Fruit fly (Drosophila melanogaster) whole organism, embryonic: ENCODE measurements around the gene CG10492.
A peak's percentile ranks its signal among the peaks of the same experiment; 100 is the strongest.

Experiments
- Blimp-1 ChIP-seq: fragments of 200-800 bp; sonication (Bioruptor generic); optimal IDR thresholded peaks from 3 replicates; lab custom pipeline; 2018; ENCODE audit warnings: missing biosample characterization, missing genetic modification characterization, mild to moderate bottlenecking, moderate library complexity, missing genetic modification reagents
- CG10267 ChIP-seq: fragments of 200-800 bp; sonication (Bioruptor generic); optimal IDR thresholded peaks from 2 replicates; lab custom pipeline; 2018; ENCODE audit warnings: missing biosample characterization, mild to moderate bottlenecking, missing genetic modification characterization, moderate library complexity
- CG10366 ChIP-seq: fragments of 200-800 bp; sonication (Bioruptor generic); IDR thresholded peaks from 2 replicates; pipeline ENCODE4 v1.3.6; 2022; ENCODE audit warnings: missing biosample characterization, missing genetic modification characterization
- CG11093 ChIP-seq: fragments of 200-800 bp; sonication (Bioruptor generic); IDR thresholded peaks from 3 replicates; pipeline ENCODE4 v1.3.6; 2022; ENCODE audit warnings: missing biosample characterization, missing genetic modification characterization
- CG11504 ChIP-seq: fragments of 200-800 bp; sonication (Bioruptor generic); optimal IDR thresholded peaks from 3 replicates; lab custom pipeline; 2019; ENCODE audit warnings: missing biosample characterization, mild to moderate bottlenecking, missing genetic modification characterization, moderate library complexity
- CG11560 ChIP-seq: fragments of 200-800 bp; sonication (Bioruptor generic); IDR thresholded peaks from 3 replicates; pipeline ENCODE4 v1.3.6; 2022; ENCODE audit warnings: missing biosample characterization, missing genetic modification characterization
- CG11696 ChIP-seq: fragments of 200-800 bp; sonication (Bioruptor generic); IDR thresholded peaks from 2 replicates; pipeline ENCODE4 v1.3.6; 2022; ENCODE audit warnings: missing biosample characterization, missing genetic modification characterization
- CG15269 ChIP-seq: fragments of 200-800 bp; sonication (Bioruptor generic); optimal IDR thresholded peaks from 2 replicates; lab custom pipeline; 2018; ENCODE audit warnings: missing biosample characterization, mild to moderate bottlenecking, missing genetic modification characterization, moderate library complexity
- CG1602 ChIP-seq: fragments of 200-800 bp; sonication (Bioruptor generic); optimal IDR thresholded peaks from 3 replicates; lab custom pipeline; 2016; ENCODE audit warnings: missing biosample characterization, missing genetic modification characterization
- CG16815 ChIP-seq: fragments of 200-800 bp; sonication (Bioruptor generic); optimal IDR thresholded peaks from 3 replicates; lab custom pipeline; 2017; ENCODE audit warnings: missing biosample characterization, mild to moderate bottlenecking, missing genetic modification characterization
- CG18764 ChIP-seq: fragments of 200-800 bp; sonication (Bioruptor generic); optimal IDR thresholded peaks from 3 replicates; lab custom pipeline; 2016; ENCODE audit warnings: missing biosample characterization, missing genetic modification characterization
- CG3065 ChIP-seq: fragments of 200-800 bp; sonication (Bioruptor generic); optimal IDR thresholded peaks from 2 replicates; lab custom pipeline; 2016; ENCODE audit warnings: missing biosample characterization, missing genetic modification characterization
- CG3163 ChIP-seq: fragments of 200-800 bp; sonication (Bioruptor generic); optimal IDR thresholded peaks from 3 replicates; lab custom pipeline; 2016; ENCODE audit warnings: missing biosample characterization, missing genetic modification characterization
- CG32772 ChIP-seq: fragments of 200-800 bp; sonication (Bioruptor generic); IDR thresholded peaks from 2 replicates; pipeline ENCODE4 v1.3.6; 2022; ENCODE audit warnings: missing biosample characterization, missing genetic modification characterization
- CG33557 ChIP-seq: fragments of 200-800 bp; sonication (Bioruptor generic); optimal IDR thresholded peaks from 2 replicates; lab custom pipeline; 2019; ENCODE audit warnings: missing biosample characterization, mild to moderate bottlenecking, missing genetic modification characterization, moderate library complexity
- CG3838 ChIP-seq: fragments of 200-800 bp; sonication (Bioruptor generic); optimal IDR thresholded peaks from 3 replicates; lab custom pipeline; 2016; ENCODE audit warnings: missing biosample characterization, missing genetic modification characterization
- CG4404 ChIP-seq: fragments of 200-800 bp; sonication (Bioruptor generic); IDR thresholded peaks from 2 replicates; pipeline ENCODE4 v1.3.6; 2022; ENCODE audit warnings: missing biosample characterization, missing genetic modification characterization
- CG5180 ChIP-seq: fragments of 200-800 bp; sonication (Bioruptor generic); optimal IDR thresholded peaks from 3 replicates; lab custom pipeline; 2017; ENCODE audit warnings: missing biosample characterization, missing genetic modification characterization, mild to moderate bottlenecking, moderate library complexity, missing genetic modification reagents
- CG7745 ChIP-seq: fragments of 200-800 bp; sonication (Bioruptor generic); optimal IDR thresholded peaks from 2 replicates; lab custom pipeline; 2018; ENCODE audit warnings: missing biosample characterization, mild to moderate bottlenecking, missing genetic modification characterization, moderate library complexity
- CG7987 ChIP-seq: fragments of 200-800 bp; sonication (Bioruptor generic); optimal IDR thresholded peaks from 2 replicates; lab custom pipeline; 2018; ENCODE audit warnings: missing biosample characterization, mild to moderate bottlenecking, missing genetic modification characterization, moderate library complexity
- CG8924 ChIP-seq: fragments of 200-800 bp; optimal IDR thresholded peaks from 3 replicates; lab custom pipeline; 2019; ENCODE audit warnings: missing biosample characterization, mild to moderate bottlenecking, missing genetic modification characterization, moderate library complexity
- CoRest ChIP-seq: fragments of 200-800 bp; sonication (Bioruptor generic); optimal IDR thresholded peaks from 3 replicates; lab custom pipeline; 2018; ENCODE audit warnings: missing biosample characterization, mild to moderate bottlenecking, missing genetic modification characterization, moderate library complexity
- Fer2 ChIP-seq: fragments of 200-800 bp; sonication (Bioruptor generic); optimal IDR thresholded peaks from 2 replicates; lab custom pipeline; 2018; ENCODE audit warnings: missing biosample characterization, mild to moderate bottlenecking, missing genetic modification characterization, moderate library complexity
- H2.0 ChIP-seq: fragments of 200-800 bp; sonication (Bioruptor generic); IDR thresholded peaks from 2 replicates; pipeline ENCODE4 v1.3.6; 2022; ENCODE audit warnings: missing biosample characterization, missing genetic modification characterization
- Hr3 ChIP-seq: fragments of 200-800 bp; sonication (Bioruptor generic); optimal IDR thresholded peaks from 3 replicates; lab custom pipeline; 2016; ENCODE audit warnings: missing biosample characterization, missing genetic modification characterization
- Meics ChIP-seq: fragments of 200-800 bp; sonication (Bioruptor generic); optimal IDR thresholded peaks from 2 replicates; lab custom pipeline; 2017; ENCODE audit warnings: missing biosample characterization, mild to moderate bottlenecking, missing genetic modification characterization
- Poxn ChIP-seq: fragments of 200-800 bp; sonication (Bioruptor generic); IDR thresholded peaks from 2 replicates; pipeline ENCODE4 v1.3.6; 2022; ENCODE audit warnings: missing biosample characterization, missing genetic modification characterization
- Spps ChIP-seq: fragments of 200-800 bp; sonication (Bioruptor generic); optimal IDR thresholded peaks from 2 replicates; lab custom pipeline; 2018; ENCODE audit warnings: missing biosample characterization, mild to moderate bottlenecking, missing genetic modification characterization
- TFAM ChIP-seq: fragments of 200-800 bp; sonication (Bioruptor generic); optimal IDR thresholded peaks from 2 replicates; lab custom pipeline; 2017; ENCODE audit warnings: missing biosample characterization, missing genetic modification characterization, inconsistent platforms
- Trl ChIP-seq, 3 experiments: fragments of >200 bp in 2 of 3; fragments of 200-800 bp in 1 of 3; sonication (Bioruptor generic) in 1 of 3; optimal IDR thresholded peaks; 2 replicates in 1 of 3; 3 replicates in 2 of 3; lab custom pipeline; 2016 to 2017; ENCODE audit warnings: missing biosample characterization in 1 of 3, missing genetic modification characterization in 1 of 3
- Vsx1 ChIP-seq: fragments of 200-800 bp; sonication (Bioruptor generic); optimal IDR thresholded peaks from 2 replicates; lab custom pipeline; 2017; ENCODE audit warnings: missing biosample characterization, mild to moderate bottlenecking, missing genetic modification characterization, missing genetic modification reagents
- amos ChIP-seq: fragments of 200-800 bp; sonication (Bioruptor generic); IDR thresholded peaks from 2 replicates; pipeline ENCODE4 v1.3.6; 2022; ENCODE audit warnings: missing biosample characterization, missing genetic modification characterization; ENCODE audit not compliant: partially characterized antibody
- bab2 ChIP-seq: fragments of 200-800 bp; sonication (Bioruptor generic); optimal IDR thresholded peaks from 2 replicates; lab custom pipeline; 2016; ENCODE audit warnings: missing biosample characterization, missing genetic modification characterization
- dmrt99B ChIP-seq: fragments of 200-800 bp; sonication (Bioruptor generic); optimal IDR thresholded peaks from 2 replicates; lab custom pipeline; 2018; ENCODE audit warnings: missing biosample characterization, mild to moderate bottlenecking, missing genetic modification characterization, moderate library complexity
- ems ChIP-seq: fragments of 200-800 bp; sonication (Bioruptor generic); optimal IDR thresholded peaks from 3 replicates; lab custom pipeline; 2016; ENCODE audit warnings: missing biosample characterization, missing genetic modification characterization
- en ChIP-seq: fragments of 200-800 bp; sonication (Bioruptor generic); optimal IDR thresholded peaks from 2 replicates; lab custom pipeline; 2016; ENCODE audit warnings: missing biosample characterization, missing genetic modification characterization
- exex ChIP-seq: fragments of 200-800 bp; sonication (Bioruptor generic); optimal IDR thresholded peaks from 4 replicates; lab custom pipeline; 2018; ENCODE audit warnings: missing biosample characterization, mild to moderate bottlenecking, missing genetic modification characterization, moderate library complexity
- inv ChIP-seq: fragments of 200-800 bp; sonication (Bioruptor generic); IDR thresholded peaks from 2 replicates; pipeline ENCODE4 v1.3.6; 2022; ENCODE audit warnings: missing biosample characterization, missing genetic modification characterization; ENCODE audit not compliant: partially characterized antibody
- ken ChIP-seq: fragments of 200-800 bp; sonication (Bioruptor generic); IDR thresholded peaks from 3 replicates; pipeline ENCODE4 v1.3.6; 2022; ENCODE audit warnings: missing biosample characterization, missing genetic modification characterization
- otp ChIP-seq: fragments of 200-800 bp; sonication (Bioruptor generic); IDR thresholded peaks from 3 replicates; pipeline ENCODE4, ENCODE4 v1.3.6; 2022; ENCODE audit warnings: missing biosample characterization, missing genetic modification characterization
- pfk ChIP-seq: fragments of 200-800 bp; sonication (Bioruptor generic); optimal IDR thresholded peaks from 2 replicates; lab custom pipeline; 2018; ENCODE audit warnings: missing biosample characterization, mild to moderate bottlenecking, missing genetic modification characterization, moderate library complexity
- pita ChIP-seq: fragments of 200-800 bp; sonication (Bioruptor generic); optimal IDR thresholded peaks from 2 replicates; lab custom pipeline; 2017; ENCODE audit warnings: missing biosample characterization, mild to moderate bottlenecking, missing genetic modification characterization
- ranshi ChIP-seq: fragments of 200-800 bp; sonication (Bioruptor generic); IDR thresholded peaks from 2 replicates; pipeline ENCODE4 v1.3.6; 2022; ENCODE audit warnings: missing biosample characterization, missing genetic modification characterization
- shn ChIP-seq: fragments of 200-800 bp; sonication (Bioruptor generic); optimal IDR thresholded peaks from 3 replicates; lab custom pipeline; 2016; ENCODE audit warnings: missing biosample characterization, missing genetic modification characterization
- sima ChIP-seq: fragments of 200-800 bp; sonication (Bioruptor generic); optimal IDR thresholded peaks from 2 replicates; lab custom pipeline; 2016; ENCODE audit warnings: missing biosample characterization, missing genetic modification characterization
- sob ChIP-seq: fragments of 200-800 bp; sonication (Bioruptor generic); IDR thresholded peaks from 2 replicates; pipeline ENCODE4 v1.3.6; 2022; ENCODE audit warnings: missing biosample characterization, missing genetic modification characterization
- tna ChIP-seq: fragments of 200-800 bp; sonication (Bioruptor generic); IDR thresholded peaks from 2 replicates; pipeline ENCODE4 v1.3.6; 2022; ENCODE audit warnings: missing biosample characterization, missing genetic modification characterization; ENCODE audit not compliant: partially characterized antibody
- trh ChIP-seq: fragments of 200-800 bp; sonication (Bioruptor generic); optimal IDR thresholded peaks from 2 replicates; lab custom pipeline; 2016; ENCODE audit warnings: missing biosample characterization, missing genetic modification characterization
- z ChIP-seq: fragments of 200-800 bp; sonication (Bioruptor generic); IDR thresholded peaks from 3 replicates; pipeline ENCODE4 v1.3.6; 2022; ENCODE audit warnings: missing biosample characterization, missing genetic modification characterization

The CG10492 gene

dm6 chr2L:19011895-19012645 lies 41.8 kb upstream of the CG10492 start (continued):
- peak; percentile 77 for TF ChIP-seq Hr3
- TF ChIP-seq inv (GFP tag; lab: Robert Waterston, UW) = no peak
- peak; percentile 58 for TF ChIP-seq CG10267
- TF ChIP-seq bab2 (GFP tag; lab: Kevin White, UChicago) = peak; percentile 86
- no peak for TF ChIP-seq CG7745 (tag; lab: Kevin White, UChicago)
- TF ChIP-seq CG32772 = peak; percentile 87
- peak; percentile 86 for TF ChIP-seq ken (GFP tag; lab: Robert Waterston, UW)
- no peak for TF ChIP-seq trh (GFP tag; lab: Kevin White, UChicago)
- TF ChIP-seq ems (GFP tag; lab: Kevin White, UChicago) = peak; percentile 77
- TF ChIP-seq shn = peak; percentile 76
- no peak for TF ChIP-seq TFAM (GFP tag; lab: Kevin White, UChicago)
- peak; percentile 44 for TF ChIP-seq CG3163 (GFP tag; lab: Kevin White, UChicago)
- peak; percentile 86 for TF ChIP-seq Meics (GFP tag; lab: Kevin White, UChicago)
- peak; percentile 53 for TF ChIP-seq exex
- TF ChIP-seq pita (GFP tag; lab: Kevin White, UChicago) = no peak
- TF ChIP-seq ranshi (GFP tag; lab: Robert Waterston, UW) = peak; percentile 81
- peak; percentile 87 for TF ChIP-seq CG8924
- TF ChIP-seq CG10366 (GFP tag; lab: Robert Waterston, UW) = peak; percentile 88
- no peak for TF ChIP-seq en (GFP tag; lab: Kevin White, UChicago)
- TF ChIP-seq H2.0 (GFP tag; lab: Robert Waterston, UW) = peak; percentile 81
- peak; percentile 91 for TF ChIP-seq sob (GFP tag; lab: Robert Waterston, UW)
- peak; percentile 81 for TF ChIP-seq CG11504
- TF ChIP-seq sima (GFP tag; lab: Kevin White, UChicago) = no peak
- TF ChIP-seq CG3838 (GFP tag; lab: Kevin White, UChicago) = no peak
- peak; percentile 54 for TF ChIP-seq CG7987 (GFP tag; lab: Kevin White, UChicago)
- TF ChIP-seq Trl (optimal IDR thresholded peaks at IDR 0.05; lab: Kevin White, UChicago) = no peak
- TF ChIP-seq Trl (GFP tag; optimal IDR thresholded peaks at IDR 0.05; lab: Kevin White, UChicago) = peak; percentile 77
- peak; percentile 76 for TF ChIP-seq CG4404
- no peak for TF ChIP-seq tna (GFP tag; lab: Robert Waterston, UW)
- no peak for TF ChIP-seq pfk (GFP tag; lab: Kevin White, UChicago)
- TF ChIP-seq CG15269 (tag; lab: Kevin White, UChicago) = peak; percentile 83
- peak; percentile 6 for TF ChIP-seq Spps (tag; lab: Kevin White, UChicago)
- no peak for TF ChIP-seq Fer2 (tag; lab: Kevin White, UChicago)
- peak; percentile 21 for TF ChIP-seq Vsx1 (GFP tag; lab: Kevin White, UChicago)
- TF ChIP-seq CG16815 (GFP tag; lab: Kevin White, UChicago) = peak; percentile 66
- TF ChIP-seq CoRest = peak; percentile 84
- TF ChIP-seq CG3065 (GFP tag; lab: Kevin White, UChicago) = no peak
- TF ChIP-seq CG1602 = peak; percentile 67
- TF ChIP-seq z (GFP tag; lab: Robert Waterston, UW) = no peak
- no peak for TF ChIP-seq CG33557 (GFP tag; lab: Kevin White, UChicago)
- peak; percentile 75; the same call in 2 of the 3 replicates for TF ChIP-seq otp (GFP tag; lab: Robert Waterston, UW)
- peak; percentile 88 for TF ChIP-seq dmrt99B
- no peak for TF ChIP-seq amos (GFP tag; lab: Robert Waterston, UW)
- peak; percentile 84 for TF ChIP-seq CG11093 (GFP tag; lab: Robert Waterston, UW)
- TF ChIP-seq CG18764 (GFP tag; lab: Kevin White, UChicago) = peak; percentile 37
- 0 out of 2 replicates have a peak, but pooled peaks have one; percentile 32 for TF ChIP-seq CG11696 (GFP tag; lab: Robert Waterston, UW)
- TF ChIP-seq Poxn (GFP tag; lab: Robert Waterston, UW) = peak; percentile 66; the same call in 1 of the 2 replicates
- peak; percentile 67 for TF ChIP-seq Blimp-1 (GFP tag; lab: Kevin White, UChicago)
- TF ChIP-seq CG11560 = peak; percentile 59; the same call in 2 of the 3 replicates
- peak; percentile 65 for TF ChIP-seq CG5180 (GFP tag; lab: Kevin White, UChicago)
